Worm (Caenorhabditis elegans): ENCODE results near the gene mdt-10.

- TF ChIP-seq ama-1 (optimal IDR thresholded peaks at IDR 0.05), result no peak
- no peak for TF ChIP-seq ceh-22 (tag; optimal IDR thresholded peaks at IDR 0.05)
- TF ChIP-seq pha-4 (tag; optimal IDR thresholded peaks at IDR 0.05), result no peak
- no peak for TF ChIP-seq fkh-6 (tag; optimal IDR thresholded peaks at IDR 0.05)
- TF ChIP-seq ets-4 (tag; optimal IDR thresholded peaks at IDR 0.05), result no peak
- TF ChIP-seq nhr-232 (tag; optimal IDR thresholded peaks at IDR 0.05), result no peak
Measured at ce11 chrII:7893648-7894047, 38.8 kb upstream of the mdt-10 start.

Measured in whole organism, late embryonic.